Fruit fly (Drosophila melanogaster) whole organism, wandering third instar larva: ENCODE results near the gene CG33631.
A peak's percentile ranks its signal among the peaks of the same experiment; 100 is the strongest.

Experiments
- Abd-B ChIP-seq: fragments of >200 bp; optimal IDR thresholded peaks from 2 replicates; lab custom pipeline; 2017; ENCODE audit warnings: missing biosample characterization, missing genetic modification characterization
- CG32264 ChIP-seq: fragments of 200-800 bp; sonication (Bioruptor generic); optimal IDR thresholded peaks from 2 replicates; lab custom pipeline; 2016; ENCODE audit warnings: missing biosample characterization, missing genetic modification characterization
- CG9705 ChIP-seq: fragments of 200-800 bp; sonication (Bioruptor generic); optimal IDR thresholded peaks from 2 replicates; lab custom pipeline; 2018; ENCODE audit warnings: missing biosample characterization, mild to moderate bottlenecking, missing genetic modification characterization
- CrebA ChIP-seq: fragments of 200-800 bp; sonication (Bioruptor generic); optimal IDR thresholded peaks from 2 replicates; lab custom pipeline; 2016; ENCODE audit warnings: missing biosample characterization, mild to moderate bottlenecking, missing genetic modification characterization, borderline replicate concordance
- Dif ChIP-seq: fragments of 200-275, 200-300 bp; sonication (Bioruptor generic); optimal IDR thresholded peaks from 2 replicates; lab custom pipeline; 2018; ENCODE audit warnings: missing biosample characterization, missing genetic modification characterization; ENCODE audit not compliant: partially characterized antibody
- GATAd ChIP-seq: sonication (Bioruptor generic); optimal IDR thresholded peaks from 2 replicates; lab custom pipeline; 2016; ENCODE audit warnings: missing biosample characterization, missing genetic modification characterization
- HLH106 ChIP-seq: fragments of 200-800 bp; optimal IDR thresholded peaks from 3 replicates; lab custom pipeline; 2019; ENCODE audit warnings: missing biosample characterization, mild to moderate bottlenecking, missing genetic modification characterization, moderate library complexity
- Hnf4 ChIP-seq: fragments of 200-800 bp; sonication (Bioruptor generic); optimal IDR thresholded peaks from 2 replicates; lab custom pipeline; 2016; ENCODE audit warnings: missing biosample characterization, mild to moderate bottlenecking, missing genetic modification characterization
- Hr78 ChIP-seq: fragments of >200 bp; optimal IDR thresholded peaks from 2 replicates; lab custom pipeline; 2017; ENCODE audit warnings: missing biosample characterization, missing genetic modification characterization
- Hr83 ChIP-seq: fragments of 200-300 bp; sonication (Bioruptor generic); optimal IDR thresholded peaks from 2 replicates; lab custom pipeline; 2016; ENCODE audit warnings: missing biosample characterization, mild to moderate bottlenecking, missing genetic modification characterization, moderate library complexity; ENCODE audit not compliant: poor library complexity, severe bottlenecking
- Jra ChIP-seq: sonication (Bioruptor generic); optimal IDR thresholded peaks from 2 replicates; lab custom pipeline; 2016; ENCODE audit warnings: missing biosample characterization, missing genetic modification characterization
- Mio ChIP-seq: sonication (Bioruptor generic); optimal IDR thresholded peaks from 2 replicates; lab custom pipeline; 2016; ENCODE audit warnings: missing biosample characterization, missing genetic modification characterization
- OdsH ChIP-seq: fragments of 200-800 bp; sonication (Bioruptor generic); optimal IDR thresholded peaks from 2 replicates; lab custom pipeline; 2016; ENCODE audit warnings: missing biosample characterization, mild to moderate bottlenecking, missing genetic modification characterization
- Rel ChIP-seq, 2 experiments: fragments of 200-800 bp; sonication (Bioruptor generic) in 1 of 2; optimal IDR thresholded peaks; 2 replicates in 1 of 2; 3 replicates in 1 of 2; lab custom pipeline; 2016 to 2019; ENCODE audit warnings: mild to moderate bottlenecking in 2 of 2, missing biosample characterization in 2 of 2, missing genetic modification characterization in 2 of 2, moderate library complexity in 1 of 2
- Vsx2 ChIP-seq: fragments of 200-300, 225-300 bp; sonication (Bioruptor generic); optimal IDR thresholded peaks from 2 replicates; lab custom pipeline; 2018; ENCODE audit warnings: missing biosample characterization, missing genetic modification characterization; ENCODE audit not compliant: partially characterized antibody
- br ChIP-seq: fragments of 200-800 bp; sonication (Bioruptor generic); optimal IDR thresholded peaks from 2 replicates; lab custom pipeline; 2016; ENCODE audit warnings: missing biosample characterization, missing genetic modification characterization
- brk ChIP-seq: fragments of 200-800 bp; sonication (Bioruptor generic); optimal IDR thresholded peaks from 2 replicates; lab custom pipeline; 2016; ENCODE audit warnings: missing biosample characterization, mild to moderate bottlenecking, missing genetic modification characterization
- dl ChIP-seq, 2 experiments: fragments of 175-275, 200-275 bp in 1 of 2; fragments of 200-275 bp in 1 of 2; sonication (Bioruptor generic); optimal IDR thresholded peaks; lab custom pipeline; 2018; ENCODE audit warnings: mild to moderate bottlenecking in 2 of 2, missing biosample characterization in 2 of 2, missing genetic modification characterization in 2 of 2, moderate library complexity in 2 of 2; ENCODE audit not compliant: partially characterized antibody in 2 of 2, insufficient read depth in 1 of 2
- dmrt93B ChIP-seq: fragments of 200-800 bp; sonication (Bioruptor generic); optimal IDR thresholded peaks from 2 replicates; lab custom pipeline; 2018; ENCODE audit warnings: missing biosample characterization, mild to moderate bottlenecking, missing genetic modification characterization
- ey ChIP-seq: fragments of 200-800 bp; sonication (Bioruptor generic); optimal IDR thresholded peaks from 2 replicates; lab custom pipeline; 2016; ENCODE audit warnings: missing biosample characterization, missing genetic modification characterization
- fru ChIP-seq: fragments of 200-800 bp; sonication (Bioruptor generic); optimal IDR thresholded peaks from 3 replicates; lab custom pipeline; 2016; ENCODE audit warnings: missing biosample characterization, mild to moderate bottlenecking, missing genetic modification characterization
- jim ChIP-seq: fragments of 175-275, 200-325 bp; sonication (Bioruptor generic); optimal IDR thresholded peaks from 2 replicates; lab custom pipeline; 2016; ENCODE audit warnings: missing biosample characterization, mild to moderate bottlenecking, missing genetic modification characterization
- lola ChIP-seq: fragments of >200 bp; optimal IDR thresholded peaks from 2 replicates; lab custom pipeline; 2017; ENCODE audit warnings: missing biosample characterization, missing genetic modification characterization
- pan ChIP-seq: fragments of >200 bp; optimal IDR thresholded peaks from 2 replicates; lab custom pipeline; 2017
- psq ChIP-seq: fragments of 200-800 bp; sonication (Bioruptor generic); optimal IDR thresholded peaks from 3 replicates; lab custom pipeline; 2017; ENCODE audit warnings: missing biosample characterization, mild to moderate bottlenecking, missing genetic modification characterization, moderate library complexity
- rgr ChIP-seq: fragments of 200-800 bp; sonication (Bioruptor generic); optimal IDR thresholded peaks from 3 replicates; lab custom pipeline; 2016; ENCODE audit warnings: missing biosample characterization, mild to moderate bottlenecking, missing genetic modification characterization
- sage ChIP-seq: fragments of 200-800 bp; sonication (Bioruptor generic); optimal IDR thresholded peaks from 2 replicates; lab custom pipeline; 2016; ENCODE audit warnings: missing biosample characterization, mild to moderate bottlenecking, missing genetic modification characterization
- sv ChIP-seq: fragments of 200-800 bp; sonication (Bioruptor generic); optimal IDR thresholded peaks from 3 replicates; lab custom pipeline; 2016; ENCODE audit warnings: missing biosample characterization, missing genetic modification characterization
- tai ChIP-seq: sonication (Bioruptor generic); optimal IDR thresholded peaks from 2 replicates; lab custom pipeline; 2016; ENCODE audit warnings: missing biosample characterization, missing genetic modification characterization
- usp ChIP-seq: fragments of >200 bp; optimal IDR thresholded peaks from 2 replicates; lab custom pipeline; 2017; ENCODE audit warnings: missing biosample characterization, missing genetic modification characterization

The CG33631 gene

dm6 chr3R:10032951-10033720 lies 30.7 kb upstream of the CG33631 start:
- TF ChIP-seq CG9705 = no peak
- TF ChIP-seq dl (GFP tag; optimal IDR thresholded peaks at IDR 0.05; lab: Kevin White, UChicago; ENCODE audit: insufficient read depth in 1 of 2, partially characterized antibody in 2 of 2) = no peak
- no peak for TF ChIP-seq OdsH
- TF ChIP-seq sage = no peak
- no peak for TF ChIP-seq CG32264
- TF ChIP-seq CrebA (GFP tag; lab: Kevin White, UChicago) = no peak
- TF ChIP-seq Hr78 (GFP tag; lab: Kevin White, UChicago) = no peak
- no peak for TF ChIP-seq Mio (GFP tag; lab: Kevin White, UChicago)
- TF ChIP-seq GATAd (GFP tag; lab: Kevin White, UChicago) = no peak
- no peak for TF ChIP-seq Jra (GFP tag; lab: Kevin White, UChicago)
- TF ChIP-seq ey (GFP tag; lab: Kevin White, UChicago) = no peak
- no peak for TF ChIP-seq psq
- no peak for TF ChIP-seq sv (GFP tag; lab: Kevin White, UChicago)
- TF ChIP-seq lola = no peak
- no peak for TF ChIP-seq Hnf4 (GFP tag; lab: Kevin White, UChicago)
- TF ChIP-seq jim (GFP tag; lab: Kevin White, UChicago) = no peak
- TF ChIP-seq Hr83 (GFP tag; lab: Kevin White, UChicago) = no peak
- no peak for TF ChIP-seq HLH106
- TF ChIP-seq rgr (GFP tag; lab: Kevin White, UChicago) = no peak

- no peak for TF ChIP-seq sage
- no peak for TF ChIP-seq Vsx2 (GFP tag; lab: Kevin White, UChicago)
- no peak for TF ChIP-seq dmrt93B
- no peak for TF ChIP-seq Rel (GFP tag; optimal IDR thresholded peaks at IDR 0.05; lab: Kevin White, UChicago)
- peak; percentile 19 for TF ChIP-seq Rel (tag; optimal IDR thresholded peaks at IDR 0.05; lab: Kevin White, UChicago)
- TF ChIP-seq usp (GFP tag; lab: Kevin White, UChicago) = no peak
Observed at dm6 chr3R:10034995-10035446, 28.8 kb upstream of the CG33631 start.

- TF ChIP-seq brk (GFP tag; lab: Kevin White, UChicago) (peak; percentile 47), CrebA (GFP tag; lab: Kevin White, UChicago) (no peak), ey (GFP tag; lab: Kevin White, UChicago) (no peak), Vsx2 (GFP tag; lab: Kevin White, UChicago) (no peak), Abd-B (GFP tag; lab: Kevin White, UChicago) (no peak), fru (GFP tag; lab: Kevin White, UChicago) (no peak)
Observed at dm6 chr3R:10035765-10036164, 28.0 kb upstream of the CG33631 start.

dm6 chr3R:10039188-10039587 lies 24.6 kb upstream of the CG33631 start:
- TF ChIP-seq CG9705 (no peak), br (GFP tag; lab: Kevin White, UChicago) (no peak), Rel (GFP tag; optimal IDR thresholded peaks at IDR 0.05; lab: Kevin White, UChicago) (no peak), Rel (tag; optimal IDR thresholded peaks at IDR 0.05; lab: Kevin White, UChicago) (no peak), pan (lab: Kevin White, UChicago) (no peak), brk (GFP tag; lab: Kevin White, UChicago) (no peak), dl (GFP tag; optimal IDR thresholded peaks at IDR 0.05; lab: Kevin White, UChicago; ENCODE audit: insufficient read depth in 1 of 2, partially characterized antibody in 2 of 2) (no peak), tai (GFP tag; lab: Kevin White, UChicago) (no peak)

- TF ChIP-seq Rel (GFP tag; optimal IDR thresholded peaks at IDR 0.05; lab: Kevin White, UChicago) (no peak), Rel (tag; optimal IDR thresholded peaks at IDR 0.05; lab: Kevin White, UChicago) (peak; percentile 88), Dif (GFP tag; lab: Kevin White, UChicago) (no peak)
- TF ChIP-seq, all 38 proteins: peak for 1
Observed at dm6 chr3R:10040505-10040904, 23.3 kb upstream of the CG33631 start.
